Worm (Caenorhabditis elegans) whole organism, L1 larva: ENCODE results near the gene str-111.
A peak's percentile ranks its signal among the peaks of the same experiment; 100 is the strongest.

Experiments used
- C04F5.9 ChIP-seq: sonication (generic microtip); optimal IDR thresholded peaks from 2 replicates; lab custom pipeline; 2016; ENCODE audit warnings: missing genetic modification characterization, missing compliant biosample characterization
- C34B4.2 ChIP-seq: sonication (generic microtip); optimal IDR thresholded peaks from 2 replicates; lab custom pipeline; 2017; ENCODE audit warnings: mild to moderate bottlenecking, missing genetic modification characterization, missing compliant biosample characterization
- aha-1 ChIP-seq: fragments of 150-350 bp; optimal IDR thresholded peaks from 2 replicates; lab custom pipeline; 2014; ENCODE audit warnings: missing biosample characterization, missing genetic modification characterization
- aly-2 ChIP-seq: fragments of 150-350 bp; optimal IDR thresholded peaks from 2 replicates; lab custom pipeline; 2014; ENCODE audit warnings: missing biosample characterization, missing genetic modification characterization
- ama-1 ChIP-seq: fragments of 150-350 bp; optimal IDR thresholded peaks from 2 replicates; lab custom pipeline; 2014
- blmp-1 ChIP-seq: fragments of 150-350 bp; optimal IDR thresholded peaks from 2 replicates; lab custom pipeline; 2014; ENCODE audit warnings: missing biosample characterization, missing genetic modification characterization
- ceh-90 ChIP-seq: sonication (generic microtip); optimal IDR thresholded peaks from 2 replicates; lab custom pipeline; 2016; ENCODE audit warnings: missing genetic modification characterization, missing compliant biosample characterization
- ces-1 ChIP-seq: fragments of 150-350 bp; optimal IDR thresholded peaks from 2 replicates; lab custom pipeline; 2014; ENCODE audit warnings: missing biosample characterization, missing genetic modification reagents, missing genetic modification characterization
- efl-1 ChIP-seq, 4 experiments: fragments of 150-350 bp; optimal IDR thresholded peaks in 3 of 4; peaks in 1 of 4; 1 replicate in 1 of 4; 2 replicates in 3 of 4; lab custom pipeline; 2014; ENCODE audit warnings: missing biosample characterization in 2 of 4, missing genetic modification characterization in 2 of 4, missing genetic modification reagents in 2 of 4
- efl-3 ChIP-seq: fragments of 200-800 bp; sonication (Bioruptor generic); optimal IDR thresholded peaks from 2 replicates; lab custom pipeline; 2018; ENCODE audit warnings: mild to moderate bottlenecking, missing genetic modification characterization, missing compliant biosample characterization
- egl-27 ChIP-seq, 2 experiments: fragments of 150-350 bp in 1 of 2; sonication (generic microtip); optimal IDR thresholded peaks; 3 replicates each; lab custom pipeline; 2017 to 2018; ENCODE audit warnings: missing biosample characterization in 2 of 2, missing genetic modification characterization in 2 of 2, missing genetic modification reagents in 2 of 2
- elt-2 ChIP-seq: sonication (generic microtip); optimal IDR thresholded peaks from 2 replicates; lab custom pipeline; 2016; ENCODE audit warnings: missing genetic modification characterization, mild to moderate bottlenecking, inconsistent platforms, missing compliant biosample characterization, missing genetic modification reagents
- elt-3 ChIP-seq, 6 experiments: fragments of 150-350 bp in 1 of 6; sonication (generic microtip); optimal IDR thresholded peaks; 2 replicates each; lab custom pipeline; 2017 to 2018; ENCODE audit warnings: missing biosample characterization in 6 of 6, missing genetic modification characterization in 6 of 6, inconsistent platforms in 1 of 6
- ets-5 ChIP-seq: fragments of 200-800 bp; sonication (Bioruptor generic); IDR thresholded peaks from 2 replicates; pipeline ENCODE4 v1.3.6; 2022; ENCODE audit warnings: missing genetic modification characterization, missing compliant biosample characterization
- fkh-10 ChIP-seq: sonication (generic microtip); optimal IDR thresholded peaks from 2 replicates; lab custom pipeline; 2017; ENCODE audit warnings: missing biosample characterization, missing genetic modification reagents, missing genetic modification characterization
- fos-1 ChIP-seq: fragments of 150-350 bp; optimal IDR thresholded peaks from 2 replicates; lab custom pipeline; 2014; ENCODE audit warnings: missing biosample characterization, missing genetic modification characterization
- grh-1 ChIP-seq: fragments of 200-800 bp; sonication (Bioruptor generic); IDR thresholded peaks from 2 replicates; pipeline ENCODE4 v1.3.6; 2022; ENCODE audit warnings: missing genetic modification reagents, missing genetic modification characterization, missing compliant biosample characterization
- irx-1 ChIP-seq: sonication (generic microtip); optimal IDR thresholded peaks from 2 replicates; lab custom pipeline; 2016; ENCODE audit warnings: missing genetic modification characterization, missing compliant biosample characterization
- isw-1 ChIP-seq: fragments of 200-800 bp; sonication (Bioruptor generic); IDR thresholded peaks from 2 replicates; pipeline ENCODE4 v1.3.6; 2022; ENCODE audit warnings: missing genetic modification characterization, missing compliant biosample characterization
- lin-13 ChIP-seq: fragments of 150-350 bp; optimal IDR thresholded peaks from 2 replicates; lab custom pipeline; 2014; ENCODE audit warnings: missing biosample characterization, missing genetic modification reagents, missing genetic modification characterization
- lin-14 ChIP-seq: fragments of 200-800 bp; sonication (Bioruptor generic); optimal IDR thresholded peaks from 2 replicates; lab custom pipeline; 2018; ENCODE audit warnings: mild to moderate bottlenecking, missing genetic modification characterization, moderate library complexity, missing compliant biosample characterization
- lin-15B ChIP-seq: fragments of 150-350 bp; sonication (generic microtip); optimal IDR thresholded peaks from 3 replicates; lab custom pipeline; 2014; ENCODE audit warnings: missing biosample characterization, missing genetic modification characterization
- lin-35 ChIP-seq, 2 experiments: fragments of 150-350 bp; optimal IDR thresholded peaks; 2 replicates each; lab custom pipeline; 2014; ENCODE audit warnings: missing biosample characterization in 2 of 2, missing genetic modification characterization in 2 of 2, missing genetic modification reagents in 2 of 2
- lir-3 ChIP-seq: sonication (generic microtip); optimal IDR thresholded peaks from 2 replicates; lab custom pipeline; 2016; ENCODE audit warnings: mild to moderate bottlenecking, missing genetic modification characterization, moderate library complexity, missing compliant biosample characterization; ENCODE audit not compliant: poor library complexity
- mep-1 ChIP-seq: fragments of 150-350 bp; optimal IDR thresholded peaks from 2 replicates; lab custom pipeline; 2014; ENCODE audit warnings: missing biosample characterization, missing genetic modification characterization
- nhr-11 ChIP-seq: fragments of 150-350 bp; optimal IDR thresholded peaks from 2 replicates; lab custom pipeline; 2014; ENCODE audit warnings: missing biosample characterization, missing genetic modification characterization
- nhr-19 ChIP-seq: fragments of 200-800 bp; sonication (Bioruptor generic); conservative IDR thresholded peaks from 2 replicates; pipeline ENCODE4 v1.3.6; 2022; ENCODE audit warnings: missing genetic modification characterization, missing compliant biosample characterization
- nhr-47 ChIP-seq: sonication (generic microtip); optimal IDR thresholded peaks from 2 replicates; lab custom pipeline; 2016; ENCODE audit warnings: mild to moderate bottlenecking, missing genetic modification characterization, moderate library complexity, missing compliant biosample characterization
- nhr-76 ChIP-seq: sonication (generic microtip); optimal IDR thresholded peaks from 2 replicates; lab custom pipeline; 2017; ENCODE audit warnings: missing biosample characterization, missing genetic modification characterization
- nhr-85 ChIP-seq: sonication (generic microtip); peaks from one replicate; lab custom pipeline; 2016; ENCODE audit warnings: missing genetic modification characterization, inconsistent platforms, missing compliant biosample characterization
- pag-3 ChIP-seq: sonication (generic microtip); optimal IDR thresholded peaks from 2 replicates; lab custom pipeline; 2017; ENCODE audit warnings: missing genetic modification characterization, mild to moderate bottlenecking, missing compliant biosample characterization, antibody characterized with exemption, borderline replicate concordance; ENCODE audit not compliant: insufficient read depth
- pax-3 ChIP-seq: fragments of 200-800 bp; sonication (Bioruptor generic); optimal IDR thresholded peaks from 2 replicates; lab custom pipeline; 2018; ENCODE audit warnings: mild to moderate bottlenecking, missing genetic modification characterization, moderate library complexity, missing compliant biosample characterization
- skn-1 ChIP-seq: fragments of 150-350 bp; optimal IDR thresholded peaks from 2 replicates; lab custom pipeline; 2014; ENCODE audit warnings: missing biosample characterization, missing genetic modification characterization
- snpc-4 ChIP-seq: fragments of 150-350 bp; optimal IDR thresholded peaks from 2 replicates; lab custom pipeline; 2014; ENCODE audit warnings: missing biosample characterization, missing genetic modification characterization
- swsn-7 ChIP-seq: sonication (generic microtip); optimal IDR thresholded peaks from 2 replicates; lab custom pipeline; 2016; ENCODE audit warnings: missing genetic modification characterization, missing compliant biosample characterization
- unc-130 ChIP-seq: fragments of 150-350 bp; optimal IDR thresholded peaks from 2 replicates; lab custom pipeline; 2017; ENCODE audit warnings: missing biosample characterization, missing genetic modification characterization, inconsistent platforms
- unc-30 ChIP-seq: sonication (generic microtip); optimal IDR thresholded peaks from 2 replicates; lab custom pipeline; 2017; ENCODE audit warnings: missing biosample characterization, missing genetic modification characterization
- unc-86 ChIP-seq: sonication (generic microtip); optimal IDR thresholded peaks from 2 replicates; lab custom pipeline; 2016; ENCODE audit warnings: missing genetic modification characterization, missing compliant biosample characterization
- xbp-1 ChIP-seq: sonication (generic microtip); optimal IDR thresholded peaks from 2 replicates; lab custom pipeline; 2016; ENCODE audit warnings: missing genetic modification characterization, missing compliant biosample characterization
- zip-4 ChIP-seq: fragments of 200-800 bp; sonication (Bioruptor generic); optimal IDR thresholded peaks from 2 replicates; lab custom pipeline; 2018; ENCODE audit warnings: mild to moderate bottlenecking, missing genetic modification characterization, moderate library complexity, missing compliant biosample characterization
- ztf-11 ChIP-seq, 2 experiments: sonication (generic microtip); optimal IDR thresholded peaks; 2 replicates each; lab custom pipeline; 2016 to 2017; ENCODE audit warnings: missing genetic modification characterization in 2 of 2, missing biosample characterization in 1 of 2, missing compliant biosample characterization in 1 of 2

str-111 gene

DNA sequence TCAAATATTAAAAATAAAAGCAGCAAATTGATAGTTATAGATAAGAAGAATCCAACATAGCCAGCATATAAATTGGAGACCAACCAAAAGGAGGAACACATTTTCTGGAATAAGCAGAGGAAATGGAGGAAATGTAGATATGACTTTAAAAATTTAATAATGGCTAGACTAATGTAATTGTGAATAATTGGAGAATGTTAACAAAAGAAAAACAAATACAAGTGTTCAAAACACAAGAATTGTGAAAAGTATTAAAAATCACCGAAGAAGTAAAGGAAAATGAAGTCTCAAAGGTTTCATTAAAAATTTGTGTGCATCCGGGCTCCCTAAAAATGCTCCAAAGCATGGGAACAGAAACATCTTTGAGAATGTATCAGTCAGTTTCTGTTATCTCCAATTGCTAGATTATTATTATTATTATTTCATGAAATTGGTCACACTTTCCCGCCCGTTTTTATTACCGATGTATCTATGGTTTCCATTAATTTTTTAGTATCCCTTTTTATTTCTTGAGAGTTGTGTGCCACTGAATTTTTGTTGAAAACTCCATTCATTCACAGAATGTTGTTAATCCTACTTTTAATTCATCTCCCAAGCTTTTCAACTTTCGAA, 6.7 kb downstream of the str-111 start, which contains the start of the genes str-109 and F10A3.11 (continued):
- TF ChIP-seq ztf-11 (tag; optimal IDR thresholded peaks at IDR 0.05; lab: Kevin White, UChicago) (no peak), nhr-19 (no peak)

DNA sequence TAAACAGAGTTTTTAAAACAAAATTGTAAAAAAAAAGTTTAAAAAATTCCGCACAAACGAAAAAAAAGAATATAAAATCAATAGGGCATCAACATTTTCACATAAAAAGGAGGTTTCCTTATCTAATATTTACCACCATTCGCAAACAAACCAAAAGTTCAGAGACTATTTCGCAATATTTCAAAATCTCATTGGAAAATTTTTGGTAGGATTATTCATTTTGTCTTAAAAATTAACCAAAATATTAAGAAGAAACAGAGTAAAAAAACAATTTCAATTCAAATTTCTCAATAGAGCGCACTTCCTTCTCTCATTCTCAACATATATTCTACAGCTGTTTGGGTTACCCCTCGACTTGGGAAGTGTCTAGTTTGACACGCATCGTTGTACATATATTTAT, 8.8 kb downstream of the str-111 start:
- TF ChIP-seq nhr-47 (tag; lab: Kevin White, UChicago): no peak
- TF ChIP-seq isw-1 (GFP tag; lab: Robert Waterston, UW): no peak
- TF ChIP-seq mep-1 (tag; lab: Kevin White, UChicago): no peak
- peak; percentile 2 for TF ChIP-seq snpc-4 (tag; lab: Kevin White, UChicago)
- TF ChIP-seq aly-2 (tag; lab: Kevin White, UChicago): no peak
- no peak for TF ChIP-seq swsn-7 (tag; lab: Kevin White, UChicago)
- TF ChIP-seq lir-3 (tag; lab: Kevin White, UChicago): no peak
- TF ChIP-seq xbp-1 (tag; lab: Kevin White, UChicago): no peak
- no peak for TF ChIP-seq lin-13 (GFP tag; lab: Kevin White, UChicago)
- no peak for TF ChIP-seq nhr-11 (tag; lab: Kevin White, UChicago)
- no peak for TF ChIP-seq ceh-90 (tag; lab: Kevin White, UChicago)
- TF ChIP-seq fos-1: no peak
- no peak for TF ChIP-seq C34B4.2
- no peak for TF ChIP-seq efl-3 (GFP tag; lab: Kevin White, UChicago)
- no peak for TF ChIP-seq unc-30
- no peak for TF ChIP-seq irx-1
- TF ChIP-seq elt-3 (tag; optimal IDR thresholded peaks at IDR 0.05; lab: Kevin White, UChicago): no peak
- no peak for TF ChIP-seq lin-35 (GFP tag; optimal IDR thresholded peaks at IDR 0.05; lab: Kevin White, UChicago)
- TF ChIP-seq nhr-76 (tag; lab: Kevin White, UChicago): no peak
- no peak for TF ChIP-seq ama-1 (lab: Kevin White, UChicago)
- TF ChIP-seq unc-86 (tag; lab: Kevin White, UChicago): no peak
- no peak for TF ChIP-seq egl-27 (tag; optimal IDR thresholded peaks at IDR 0.05; lab: Kevin White, UChicago)
- no peak for TF ChIP-seq pag-3 (tag; lab: Kevin White, UChicago)
- TF ChIP-seq lin-15B: no peak
- no peak for TF ChIP-seq unc-130
- no peak for TF ChIP-seq pax-3 (tag; lab: Kevin White, UChicago)
- TF ChIP-seq skn-1 (tag; lab: Kevin White, UChicago): peak; percentile 2
- no peak for TF ChIP-seq lin-14 (GFP tag; lab: Kevin White, UChicago)
- peak; percentile 79 for TF ChIP-seq zip-4 (GFP tag; lab: Kevin White, UChicago)
- TF ChIP-seq grh-1: no peak
- peak; percentile 24 for TF ChIP-seq elt-2 (tag; lab: Kevin White, UChicago)
- no peak for TF ChIP-seq nhr-85 (tag; lab: Kevin White, UChicago)
- no peak for TF ChIP-seq aha-1
- TF ChIP-seq blmp-1 (tag; lab: Kevin White, UChicago): no peak
- TF ChIP-seq C04F5.9 (tag; lab: Kevin White, UChicago): no peak
- TF ChIP-seq fkh-10 (GFP tag; lab: Kevin White, UChicago): no peak
- TF ChIP-seq ets-5 (GFP tag; lab: Robert Waterston, UW): no peak
- no peak for TF ChIP-seq ces-1
- peak in 1 of 2 experiments; percentile 9 for TF ChIP-seq efl-1 (optimal IDR thresholded peaks at IDR 0.05; lab: Kevin White, UChicago)
- peak in 1 of 2 experiments; percentile 4 for TF ChIP-seq efl-1 (GFP tag; optimal IDR thresholded peaks at IDR 0.05 in 1 of 2; lab: Kevin White, UChicago)
